Fruit fly (Drosophila melanogaster): Measurements from ENCODE around the gene RpS6.

RpS6 gene

dm6 chrX:7931028-7931549 lies 30.0 kb upstream of the RpS6 start, which contains the start of gene mahe (continued):
- TF ChIP-seq Opbp (GFP tag; IDR thresholded peaks at IDR 0.05; ENCODE audit: partially characterized antibody) = peak; percentile 88; the same call in 2 of the 3 replicates
- no peak for TF ChIP-seq NC2β (GFP tag; optimal IDR thresholded peaks at IDR 0.05)
- no peak for TF ChIP-seq CG8944 (GFP tag; optimal IDR thresholded peaks at IDR 0.05)
- peak; percentile 94 for TF ChIP-seq bbx (GFP tag; IDR thresholded peaks at IDR 0.05; ENCODE audit: partially characterized antibody)
- TF ChIP-seq HHEX (GFP tag; optimal IDR thresholded peaks at IDR 0.05) = no peak
- TF ChIP-seq Fer1 (GFP tag; optimal IDR thresholded peaks at IDR 0.05) = no peak
- TF ChIP-seq zen2 (GFP tag; IDR thresholded peaks at IDR 0.05; ENCODE audit: partially characterized antibody) = peak; percentile 61; the same call in 1 of the 3 replicates
- peak; percentile 91 for TF ChIP-seq amos (GFP tag; IDR thresholded peaks at IDR 0.05; ENCODE audit: partially characterized antibody)
- peak; percentile 43 for TF ChIP-seq yki (optimal IDR thresholded peaks at IDR 0.05)
- TF ChIP-seq Sry-δ (GFP tag; optimal IDR thresholded peaks at IDR 0.05) = peak; percentile 89
- no peak for TF ChIP-seq stwl (tag; optimal IDR thresholded peaks at IDR 0.05)
- TF ChIP-seq CG15514 (GFP tag; optimal IDR thresholded peaks at IDR 0.05) = peak; percentile 33
- TF ChIP-seq hbn (GFP tag; IDR thresholded peaks at IDR 0.05; ENCODE audit: partially characterized antibody) = peak; percentile 75
- no peak for TF ChIP-seq Dip3 (GFP tag; optimal IDR thresholded peaks at IDR 0.05)
- no peak for TF ChIP-seq CG13123 (GFP tag; optimal IDR thresholded peaks at IDR 0.05)
- TF ChIP-seq bigmax (GFP tag; optimal IDR thresholded peaks at IDR 0.05) = no peak
- TF ChIP-seq Nf-YB (GFP tag; optimal IDR thresholded peaks at IDR 0.05) = no peak
- TF ChIP-seq CG6254 (GFP tag; optimal IDR thresholded peaks at IDR 0.05) = no peak
- TF ChIP-seq en (GFP tag; optimal IDR thresholded peaks at IDR 0.05) = no peak
- TF ChIP-seq CG9727 (GFP tag; optimal IDR thresholded peaks at IDR 0.05) = no peak
- TF ChIP-seq CG1832 (GFP tag; optimal IDR thresholded peaks at IDR 0.05) = no peak
- no peak for TF ChIP-seq bcd (GFP tag; optimal IDR thresholded peaks at IDR 0.05)
- no peak for TF ChIP-seq Mrtf (GFP tag; IDR thresholded peaks at IDR 0.05)
- TF ChIP-seq Meics (GFP tag; optimal IDR thresholded peaks at IDR 0.05) = no peak
- TF ChIP-seq peb (GFP tag; IDR thresholded peaks at IDR 0.05) = no peak
- TF ChIP-seq Med (GFP tag) = peak; percentile 77
- TF ChIP-seq Sin3A (optimal IDR thresholded peaks at IDR 0.05) = no peak
- TF ChIP-seq Doc2 (GFP tag; IDR thresholded peaks at IDR 0.05) = no peak
- no peak for TF ChIP-seq CG11247 (GFP tag; IDR thresholded peaks at IDR 0.05)
- no peak for TF ChIP-seq sisA (GFP tag; IDR thresholded peaks at IDR 0.05)
- no peak for TF ChIP-seq pita (GFP tag; optimal IDR thresholded peaks at IDR 0.05)
- no peak for TF ChIP-seq CG15601 (tag; optimal IDR thresholded peaks at IDR 0.05)
- peak; percentile 49 for TF ChIP-seq CG17385 (GFP tag; optimal IDR thresholded peaks at IDR 0.05)
- TF ChIP-seq knrl (GFP tag; IDR thresholded peaks at IDR 0.05; ENCODE audit: partially characterized antibody) = peak; percentile 80
- TF ChIP-seq CG32772 (GFP tag; IDR thresholded peaks at IDR 0.05) = no peak
- no peak for TF ChIP-seq CG4282 (GFP tag; optimal IDR thresholded peaks at IDR 0.05)
- peak; percentile 11 for TF ChIP-seq CG12391 (tag; optimal IDR thresholded peaks at IDR 0.05)
- TF ChIP-seq Side (GFP tag; optimal IDR thresholded peaks at IDR 0.05) = no peak
- peak; percentile 38 for TF ChIP-seq scrt (GFP tag; optimal IDR thresholded peaks at IDR 0.05)
- no peak for TF ChIP-seq Elba2 (GFP tag; optimal IDR thresholded peaks at IDR 0.05)
- TF ChIP-seq CG3163 (GFP tag; optimal IDR thresholded peaks at IDR 0.05) = peak; percentile 71

All from whole organism, embryonic.